Worm (Caenorhabditis elegans) whole organism, late embryonic: Measurements from ENCODE around the gene ztf-18.

ENCODE experiments used
- ceh-14 ChIP-seq: sonication (generic microtip); optimal IDR thresholded peaks from 2 replicates; lab custom pipeline; 2016; ENCODE audit warnings: missing genotype, missing genetic modification characterization, missing compliant biosample characterization
- dve-1 ChIP-seq: sonication (generic microtip); optimal IDR thresholded peaks from 2 replicates; lab custom pipeline; 2017; ENCODE audit warnings: antibody characterized with exemption, mild to moderate bottlenecking, missing genetic modification characterization, missing compliant biosample characterization
- fkh-10 ChIP-seq: fragments of 150-350 bp; optimal IDR thresholded peaks from 2 replicates; lab custom pipeline; 2014; ENCODE audit warnings: missing biosample characterization, missing genetic modification reagents, missing genetic modification characterization
- fkh-6 ChIP-seq: sonication (generic microtip); optimal IDR thresholded peaks from 2 replicates; lab custom pipeline; 2016; ENCODE audit warnings: missing genetic modification characterization, missing compliant biosample characterization
- nfya-1 ChIP-seq: sonication (generic microtip); optimal IDR thresholded peaks from 2 replicates; lab custom pipeline; 2017; ENCODE audit warnings: missing genetic modification characterization, mild to moderate bottlenecking, missing compliant biosample characterization, antibody characterized with exemption, moderate library complexity
- pag-3 ChIP-seq: sonication (generic microtip); optimal IDR thresholded peaks from 2 replicates; lab custom pipeline; 2016; ENCODE audit warnings: missing compliant biosample characterization, missing genetic modification characterization, borderline replicate concordance
- pha-4 ChIP-seq: fragments of 150-350 bp; optimal IDR thresholded peaks from 2 replicates; lab custom pipeline; 2018; ENCODE audit warnings: missing biosample characterization, missing genetic modification reagents, missing genetic modification characterization
- pqm-1 ChIP-seq: sonication (generic microtip); optimal IDR thresholded peaks from 2 replicates; lab custom pipeline; 2016; ENCODE audit warnings: missing genetic modification characterization, missing compliant biosample characterization
- ztf-16 ChIP-seq: sonication (generic microtip); optimal IDR thresholded peaks from 2 replicates; lab custom pipeline; 2017; ENCODE audit warnings: missing genetic modification characterization, missing compliant biosample characterization

- TF ChIP-seq pha-4 (no peak), ceh-14 (tag; lab: Kevin White, UChicago) (no peak), pag-3 (tag; lab: Kevin White, UChicago) (no peak), fkh-10 (GFP tag; lab: Kevin White, UChicago) (no peak), pqm-1 (tag; lab: Kevin White, UChicago) (no peak), nfya-1 (tag; lab: Kevin White, UChicago) (no peak), dve-1 (no peak), fkh-6 (tag; lab: Kevin White, UChicago) (no peak), ztf-16 (tag; lab: Kevin White, UChicago) (no peak)
Observed at ce11 chrIII:937961-938360, 42.4 kb upstream of the ztf-18 start, which contains the start of gene fbxa-56.
